Fruit fly (Drosophila melanogaster) whole organism, embryonic: ENCODE measurements around the gene nonC.
A peak's percentile ranks its signal among the peaks of the same experiment; 100 is the strongest.

ENCODE experiments used
- Atf6 ChIP-seq: fragments of 200-800 bp; sonication (Bioruptor generic); IDR thresholded peaks from 2 replicates; pipeline ENCODE4 v1.3.6; 2022; ENCODE audit warnings: missing biosample characterization, missing genetic modification characterization
- C15 ChIP-seq: fragments of 200-800 bp; sonication (Bioruptor generic); IDR thresholded peaks from 3 replicates; pipeline ENCODE4 v1.3.6; 2022; ENCODE audit warnings: missing biosample characterization, missing genetic modification characterization
- CG10274 ChIP-seq: fragments of 200-800 bp; sonication (Bioruptor generic); optimal IDR thresholded peaks from 3 replicates; lab custom pipeline; 2017; ENCODE audit warnings: missing biosample characterization, mild to moderate bottlenecking, missing genetic modification characterization
- CG12155 ChIP-seq: fragments of 200-800 bp; sonication (Bioruptor generic); optimal IDR thresholded peaks from 3 replicates; lab custom pipeline; 2016; ENCODE audit warnings: missing biosample characterization, missing genetic modification characterization
- CG12236 ChIP-seq: fragments of 200-800 bp; sonication (Bioruptor generic); optimal IDR thresholded peaks from 2 replicates; lab custom pipeline; 2016; ENCODE audit warnings: missing biosample characterization, missing genetic modification characterization
- CG17186 ChIP-seq: fragments of 200-800 bp; sonication (Bioruptor generic); optimal IDR thresholded peaks from 3 replicates; lab custom pipeline; 2017; ENCODE audit warnings: missing biosample characterization, missing genetic modification reagents, missing genetic modification characterization
- CG17359 ChIP-seq: fragments of 200-800 bp; sonication (Bioruptor generic); optimal IDR thresholded peaks from 3 replicates; lab custom pipeline; 2018; ENCODE audit warnings: missing biosample characterization, mild to moderate bottlenecking, missing genetic modification characterization, moderate library complexity
- CG18262 ChIP-seq: fragments of 200-800 bp; optimal IDR thresholded peaks from 3 replicates; lab custom pipeline; 2019; ENCODE audit warnings: missing biosample characterization, mild to moderate bottlenecking, missing genetic modification characterization, moderate library complexity
- CG18619 ChIP-seq: fragments of 200-800 bp; sonication (Bioruptor generic); optimal IDR thresholded peaks from 3 replicates; lab custom pipeline; 2017; ENCODE audit warnings: missing biosample characterization, mild to moderate bottlenecking, missing genetic modification characterization
- CG32532 ChIP-seq: fragments of 200-800 bp; sonication (Bioruptor generic); IDR thresholded peaks from 2 replicates; pipeline ENCODE4 v1.3.6; 2022; ENCODE audit warnings: missing biosample characterization, missing genetic modification characterization
- CG6813 ChIP-seq: fragments of 200-800 bp; sonication (Bioruptor generic); optimal IDR thresholded peaks from 2 replicates; lab custom pipeline; 2017; ENCODE audit warnings: missing biosample characterization, missing genetic modification characterization, mild to moderate bottlenecking, moderate library complexity, missing genetic modification reagents
- CG7372 ChIP-seq: fragments of 200-800 bp; sonication (Bioruptor generic); IDR thresholded peaks from 2 replicates; pipeline ENCODE4 v1.3.6; 2022; ENCODE audit warnings: missing biosample characterization, missing genetic modification characterization
- CG7963 ChIP-seq: fragments of 200-800 bp; sonication (Bioruptor generic); IDR thresholded peaks from 3 replicates; pipeline ENCODE4 v1.3.6; 2022; ENCODE audit warnings: missing biosample characterization, missing genetic modification characterization; ENCODE audit not compliant: partially characterized antibody
- CG7987 ChIP-seq: fragments of 200-800 bp; sonication (Bioruptor generic); optimal IDR thresholded peaks from 2 replicates; lab custom pipeline; 2018; ENCODE audit warnings: missing biosample characterization, mild to moderate bottlenecking, missing genetic modification characterization, moderate library complexity
- CG8089 ChIP-seq: fragments of 200-800 bp; sonication (Bioruptor generic); optimal IDR thresholded peaks from 3 replicates; lab custom pipeline; 2016; ENCODE audit warnings: missing biosample characterization, missing genetic modification characterization
- CG8281 ChIP-seq: fragments of 200-800 bp; sonication (Bioruptor generic); optimal IDR thresholded peaks from 2 replicates; lab custom pipeline; 2018; ENCODE audit warnings: missing biosample characterization, mild to moderate bottlenecking, missing genetic modification characterization, moderate library complexity
- CG9215 ChIP-seq: fragments of 200-800 bp; sonication (Bioruptor generic); IDR thresholded peaks from 2 replicates; pipeline ENCODE4 v1.3.6; 2022; ENCODE audit warnings: missing biosample characterization, missing genetic modification characterization
- CG9609 ChIP-seq: fragments of 200-800 bp; sonication (Bioruptor generic); optimal IDR thresholded peaks from 3 replicates; lab custom pipeline; 2016; ENCODE audit warnings: missing biosample characterization, missing genetic modification characterization
- CG9727 ChIP-seq: fragments of 200-800 bp; sonication (Bioruptor generic); optimal IDR thresholded peaks from 3 replicates; lab custom pipeline; 2017; ENCODE audit warnings: missing biosample characterization, mild to moderate bottlenecking, missing genetic modification characterization
- CG9876 ChIP-seq: fragments of 200-800 bp; sonication (Bioruptor generic); optimal IDR thresholded peaks from 2 replicates; lab custom pipeline; 2016; ENCODE audit warnings: missing biosample characterization, missing genetic modification characterization
- Camta ChIP-seq: fragments of 200-800 bp; sonication (Bioruptor generic); optimal IDR thresholded peaks from 2 replicates; lab custom pipeline; 2016; ENCODE audit warnings: missing biosample characterization, missing genetic modification characterization
- Deaf1 ChIP-seq: fragments of 200-800 bp; optimal IDR thresholded peaks from 3 replicates; lab custom pipeline; 2019; ENCODE audit warnings: missing biosample characterization, mild to moderate bottlenecking, missing genetic modification characterization, moderate library complexity
- Ets97D ChIP-seq: fragments of 200-800 bp; sonication (Bioruptor generic); optimal IDR thresholded peaks from 3 replicates; lab custom pipeline; 2016; ENCODE audit warnings: missing biosample characterization, missing genetic modification characterization
- Fer2 ChIP-seq: fragments of 200-800 bp; sonication (Bioruptor generic); optimal IDR thresholded peaks from 2 replicates; lab custom pipeline; 2018; ENCODE audit warnings: missing biosample characterization, mild to moderate bottlenecking, missing genetic modification characterization, moderate library complexity
- Hmr ChIP-seq: fragments of 200-800 bp; sonication (Bioruptor generic); optimal IDR thresholded peaks from 3 replicates; lab custom pipeline; 2017; ENCODE audit warnings: mild to moderate bottlenecking, missing biosample characterization, missing genetic modification reagents, missing genetic modification characterization
- Max ChIP-seq: fragments of 200-800 bp; sonication (Bioruptor generic); optimal IDR thresholded peaks from 2 replicates; lab custom pipeline; 2016; ENCODE audit warnings: missing biosample characterization, mild to moderate bottlenecking, missing genetic modification characterization
- Rfx ChIP-seq: fragments of 200-800 bp; sonication (Bioruptor generic); IDR thresholded peaks from 2 replicates; pipeline ENCODE4 v1.3.6; 2022; ENCODE audit warnings: missing biosample characterization, missing genetic modification characterization
- Spps ChIP-seq: fragments of 200-800 bp; sonication (Bioruptor generic); optimal IDR thresholded peaks from 2 replicates; lab custom pipeline; 2018; ENCODE audit warnings: missing biosample characterization, mild to moderate bottlenecking, missing genetic modification characterization
- Taf1 ChIP-seq: fragments of 200-800 bp; sonication (Bioruptor generic); IDR thresholded peaks from 2 replicates; pipeline ENCODE4 v1.3.6; 2022; ENCODE audit warnings: missing biosample characterization, missing genetic modification characterization
- abd-A ChIP-seq: fragments of 200-800 bp; sonication (Bioruptor generic); optimal IDR thresholded peaks from 3 replicates; lab custom pipeline; 2019; ENCODE audit warnings: missing biosample characterization, mild to moderate bottlenecking, missing genetic modification characterization, moderate library complexity
- aop ChIP-seq: fragments of 200-800 bp; sonication (Bioruptor generic); IDR thresholded peaks from 2 replicates; pipeline ENCODE4 v1.3.6; 2022; ENCODE audit warnings: missing biosample characterization, missing genetic modification characterization
- btn ChIP-seq: fragments of 200-800 bp; sonication (Bioruptor generic); optimal IDR thresholded peaks from 2 replicates; lab custom pipeline; 2016; ENCODE audit warnings: missing biosample characterization, missing genetic modification characterization
- cg ChIP-seq: fragments of 200-800 bp; sonication (Bioruptor generic); optimal IDR thresholded peaks from 3 replicates; lab custom pipeline; 2019; ENCODE audit warnings: missing biosample characterization, mild to moderate bottlenecking, missing genetic modification characterization, moderate library complexity
- crc ChIP-seq: fragments of 200-800 bp; sonication (Bioruptor generic); optimal IDR thresholded peaks from 2 replicates; lab custom pipeline; 2016; ENCODE audit warnings: missing biosample characterization, missing genetic modification characterization
- dmrt11E ChIP-seq: fragments of 200-800 bp; sonication (Bioruptor generic); optimal IDR thresholded peaks from 3 replicates; lab custom pipeline; 2018; ENCODE audit warnings: missing biosample characterization, mild to moderate bottlenecking, missing genetic modification characterization, moderate library complexity
- dpn ChIP-seq, 2 experiments: fragments of 200-800 bp; sonication (Bioruptor generic); optimal IDR thresholded peaks; 3 replicates each; lab custom pipeline; 2016; ENCODE audit warnings: missing biosample characterization in 2 of 2, missing genetic modification characterization in 2 of 2
- grau ChIP-seq: fragments of 200-800 bp; optimal IDR thresholded peaks from 3 replicates; lab custom pipeline; 2019; ENCODE audit warnings: missing biosample characterization, mild to moderate bottlenecking, missing genetic modification characterization, moderate library complexity
- hb ChIP-seq: fragments of 200-800 bp; sonication (Bioruptor generic); IDR thresholded peaks from 3 replicates; pipeline ENCODE4 v1.3.6; 2022; ENCODE audit warnings: missing biosample characterization, missing genetic modification characterization; ENCODE audit not compliant: partially characterized antibody
- hkb ChIP-seq, 2 experiments: fragments of 200-800 bp in 1 of 2; fragments of >200 bp in 1 of 2; sonication (Bioruptor generic) in 1 of 2; IDR thresholded peaks in 1 of 2; optimal IDR thresholded peaks in 1 of 2; 2 replicates each; pipeline versions ENCODE4 v1.3.6 to Lab custom; 2017 to 2022; ENCODE audit warnings: missing biosample characterization in 1 of 2, missing genetic modification characterization in 1 of 2
- kah ChIP-seq: fragments of 200-800 bp; sonication (Bioruptor generic); optimal IDR thresholded peaks from 2 replicates; lab custom pipeline; 2018; ENCODE audit warnings: missing biosample characterization, mild to moderate bottlenecking, missing genetic modification characterization
- org-1 ChIP-seq: fragments of 200-800 bp; sonication (Bioruptor generic); optimal IDR thresholded peaks from 2 replicates; lab custom pipeline; 2017; ENCODE audit warnings: missing biosample characterization, missing genetic modification characterization
- p53 ChIP-seq: fragments of 200-800 bp; sonication (Bioruptor generic); optimal IDR thresholded peaks from 2 replicates; lab custom pipeline; 2016; ENCODE audit warnings: missing biosample characterization, missing genetic modification characterization
- pros ChIP-seq: fragments of 200-800 bp; sonication (Bioruptor generic); optimal IDR thresholded peaks from 3 replicates; lab custom pipeline; 2019; ENCODE audit warnings: missing biosample characterization, mild to moderate bottlenecking, missing genetic modification characterization, moderate library complexity
- psq ChIP-seq: fragments of 200-800 bp; sonication (Bioruptor generic); optimal IDR thresholded peaks from 2 replicates; lab custom pipeline; 2017; ENCODE audit warnings: missing biosample characterization, missing genetic modification characterization
- pzg ChIP-seq: fragments of 200-800 bp; sonication (Bioruptor generic); optimal IDR thresholded peaks from 3 replicates; lab custom pipeline; 2018; ENCODE audit warnings: missing biosample characterization, mild to moderate bottlenecking, missing genetic modification characterization, moderate library complexity
- rib ChIP-seq: fragments of 200-800 bp; sonication (Bioruptor generic); IDR thresholded peaks from 2 replicates; pipeline ENCODE4 v1.3.6; 2022; ENCODE audit warnings: missing biosample characterization, missing genetic modification characterization
- sc ChIP-seq, 3 experiments: fragments of >200 bp in 2 of 3; fragments of 200-800 bp in 1 of 3; sonication (Bioruptor generic) in 1 of 3; optimal IDR thresholded peaks; 2 replicates in 2 of 3; 3 replicates in 1 of 3; lab custom pipeline; 2017; ENCODE audit warnings: mild to moderate bottlenecking in 1 of 3, missing biosample characterization in 1 of 3, missing genetic modification characterization in 1 of 3, missing genetic modification reagents in 1 of 3
- seq ChIP-seq: fragments of 200-800 bp; sonication (Bioruptor generic); IDR thresholded peaks from 2 replicates; pipeline ENCODE4 v1.3.6; 2022; ENCODE audit warnings: missing biosample characterization, missing genetic modification characterization
- stwl ChIP-seq: fragments of 200-800 bp; sonication (Bioruptor generic); optimal IDR thresholded peaks from 3 replicates; lab custom pipeline; 2018; ENCODE audit warnings: missing biosample characterization, mild to moderate bottlenecking, missing genetic modification characterization, moderate library complexity
- tgo ChIP-seq: fragments of 200-800 bp; sonication (Bioruptor generic); IDR thresholded peaks from 3 replicates; pipeline ENCODE4 v1.3.6; 2022; ENCODE audit warnings: missing biosample characterization, missing genetic modification characterization
- yki ChIP-seq: fragments of >200 bp; optimal IDR thresholded peaks from 3 replicates; lab custom pipeline; 2018

Gene nonC

DNA sequence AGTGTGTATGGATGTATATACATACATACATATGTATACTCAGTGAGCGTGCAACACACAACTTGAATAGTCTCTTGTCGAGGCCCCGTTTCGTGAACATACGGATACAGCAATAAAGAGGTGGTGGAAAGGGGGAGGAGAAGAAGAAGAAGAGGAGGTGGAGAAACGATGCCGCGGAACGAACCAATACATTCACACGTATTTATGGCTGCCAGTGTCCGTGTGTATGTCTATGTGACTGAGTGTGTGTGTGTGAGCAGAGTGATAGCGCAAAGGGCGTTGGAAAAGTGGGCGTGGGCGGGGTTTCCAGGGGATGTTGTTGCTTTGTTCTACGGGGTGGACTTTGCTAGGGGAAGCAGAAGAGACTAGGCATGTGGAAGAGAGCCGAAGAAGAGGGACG lies 29.1 kb downstream of the nonC start (continued):
- TF ChIP-seq CG9876 (GFP tag; lab: Kevin White, UChicago), result no peak
- 0 out of 2 replicates have a peak, but pooled peaks have one; percentile 25 for TF ChIP-seq Rfx
- peak; percentile 28; the same call in 1 of the 2 replicates for TF ChIP-seq CG32532 (GFP tag; lab: Robert Waterston, UW)
- TF ChIP-seq grau (tag; lab: Kevin White, UChicago), result no peak
- peak; percentile 75 for TF ChIP-seq psq (GFP tag; lab: Kevin White, UChicago)
- peak; percentile 38; the same call in 1 of the 2 replicates for TF ChIP-seq seq (GFP tag; lab: Robert Waterston, UW)
- no peak for TF ChIP-seq CG7372
- TF ChIP-seq CG8089 (GFP tag; lab: Kevin White, UChicago), result no peak
- no peak for TF ChIP-seq kah (GFP tag; lab: Kevin White, UChicago)
- peak; percentile 39 for TF ChIP-seq CG7987
- no peak for TF ChIP-seq CG12236 (GFP tag; lab: Kevin White, UChicago)
- no peak for TF ChIP-seq CG6813 (GFP tag; lab: Kevin White, UChicago)
- TF ChIP-seq CG18619 (GFP tag; lab: Kevin White, UChicago), result no peak
- TF ChIP-seq tgo (GFP tag; lab: Robert Waterston, UW), result no peak
- no peak for TF ChIP-seq p53 (GFP tag; lab: Kevin White, UChicago)
- no peak for TF ChIP-seq Spps (tag; lab: Kevin White, UChicago)
- peak; percentile 10 for TF ChIP-seq pzg
- no peak for TF ChIP-seq CG10274 (GFP tag; lab: Kevin White, UChicago)
- TF ChIP-seq btn (GFP tag; lab: Kevin White, UChicago), result no peak
- no peak for TF ChIP-seq hkb (optimal IDR thresholded peaks at IDR 0.05; lab: Kevin White, UChicago)
- peak; percentile 39; the same call in 1 of the 2 replicates for TF ChIP-seq hkb (GFP tag; IDR thresholded peaks at IDR 0.05; lab: Robert Waterston, UW)
- no peak for TF ChIP-seq C15 (GFP tag; lab: Robert Waterston, UW)
- TF ChIP-seq dmrt11E (tag; lab: Kevin White, UChicago), result no peak
- TF ChIP-seq hb (GFP tag; lab: Robert Waterston, UW), result no peak
- peak; percentile 89 for TF ChIP-seq Deaf1 (tag; lab: Kevin White, UChicago)
- TF ChIP-seq CG7963 (GFP tag; lab: Robert Waterston, UW), result no peak
- TF ChIP-seq CG12155 (GFP tag; lab: Kevin White, UChicago), result no peak
- TF ChIP-seq CG17186 (GFP tag; lab: Kevin White, UChicago), result no peak
- TF ChIP-seq dpn (GFP tag; optimal IDR thresholded peaks at IDR 0.05; lab: Kevin White, UChicago), result no peak
- no peak for TF ChIP-seq Atf6 (GFP tag; lab: Robert Waterston, UW)
- no peak for TF ChIP-seq CG8281
- no peak for TF ChIP-seq sc (optimal IDR thresholded peaks at IDR 0.05; lab: Kevin White, UChicago)
- no peak for TF ChIP-seq sc (GFP tag; optimal IDR thresholded peaks at IDR 0.05; lab: Kevin White, UChicago)
- no peak for TF ChIP-seq Ets97D (GFP tag; lab: Kevin White, UChicago)
- TF ChIP-seq Max (GFP tag; lab: Kevin White, UChicago), result no peak
- TF ChIP-seq Hmr, result peak; percentile 7
- no peak for TF ChIP-seq CG9215 (GFP tag; lab: Robert Waterston, UW)
- TF ChIP-seq pros (GFP tag; lab: Kevin White, UChicago), result peak; percentile 98
- no peak for TF ChIP-seq yki
- TF ChIP-seq abd-A (tag; lab: Kevin White, UChicago), result peak; percentile 99
- TF ChIP-seq CG9727, result no peak
- no peak for TF ChIP-seq stwl (tag; lab: Kevin White, UChicago)
- no peak for TF ChIP-seq Fer2 (tag; lab: Kevin White, UChicago)
- TF ChIP-seq cg (GFP tag; lab: Kevin White, UChicago), result peak; percentile 93
- no peak for TF ChIP-seq CG9609 (GFP tag; lab: Kevin White, UChicago)
- no peak for TF ChIP-seq Camta (GFP tag; lab: Kevin White, UChicago)
- TF ChIP-seq rib, result peak; percentile 75
- no peak for TF ChIP-seq CG17359 (tag; lab: Kevin White, UChicago)
- TF ChIP-seq aop (GFP tag; lab: Robert Waterston, UW), result no peak
- no peak for TF ChIP-seq crc
- no peak for TF ChIP-seq org-1 (GFP tag; lab: Kevin White, UChicago)
- TF ChIP-seq Taf1 (GFP tag; lab: Robert Waterston, UW), result no peak
- no peak for TF ChIP-seq CG18262 (tag; lab: Kevin White, UChicago)
